Worm (Caenorhabditis elegans) whole organism, L4/young adult: Measurements from ENCODE around the gene F56D6.13.

Source experiments
- dao-5 ChIP-seq: sonication (generic microtip); optimal IDR thresholded peaks from 2 replicates; lab custom pipeline; 2016; ENCODE audit warnings: missing genotype, missing genetic modification characterization, moderate library complexity, missing compliant biosample characterization
- him-1 ChIP-seq: sonication (generic microtip); optimal IDR thresholded peaks from 2 replicates; lab custom pipeline; 2016; ENCODE audit warnings: missing genotype, missing genetic modification reagents, missing genetic modification characterization, missing compliant biosample characterization

- TF ChIP-seq dao-5 (tag; lab: Kevin White, UChicago): no peak
- no peak for TF ChIP-seq him-1 (tag; lab: Kevin White, UChicago)
Observed at ce11 chrIV:3866018-3866417, 43.2 kb upstream of the F56D6.13 start.
